Fruit fly (Drosophila melanogaster): Measurements from ENCODE around the gene Rh7.
A peak's percentile ranks its signal among the peaks of the same experiment; 100 is the strongest.

DNA sequence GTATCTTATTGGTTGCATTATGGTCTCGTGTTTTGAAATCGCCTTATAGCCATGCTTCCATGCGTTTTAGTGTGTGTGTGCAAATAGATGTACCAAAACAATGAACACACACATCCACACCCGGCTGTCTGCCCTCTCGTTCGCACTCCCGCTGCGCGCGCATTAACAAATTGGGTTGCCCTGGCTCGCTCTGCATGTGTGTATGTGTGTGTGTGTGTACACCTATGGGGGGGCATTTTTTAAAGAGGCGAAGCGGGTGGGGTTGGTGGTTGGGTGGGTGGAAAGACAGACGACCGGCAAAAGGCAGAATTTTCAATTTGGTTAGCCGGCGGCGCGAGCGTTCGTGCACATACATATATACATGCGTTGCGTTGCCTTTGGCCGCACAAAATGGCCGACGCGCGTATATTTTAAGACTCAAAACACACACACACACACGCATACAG lies 51.1 kb downstream of the Rh7 start:
- no peak for TF ChIP-seq OdsH (GFP tag; optimal IDR thresholded peaks at IDR 0.05)
- no peak for TF ChIP-seq CG31627 (GFP tag; optimal IDR thresholded peaks at IDR 0.05)
- TF ChIP-seq CG6276 (GFP tag; optimal IDR thresholded peaks at IDR 0.05), result no peak
- TF ChIP-seq CG15336 (GFP tag; IDR thresholded peaks at IDR 0.05), result peak; percentile 54; the same call in 1 of the 2 replicates
- no peak for TF ChIP-seq Blimp-1 (GFP tag; optimal IDR thresholded peaks at IDR 0.05)
- no peak for TF ChIP-seq CG4318 (GFP tag; optimal IDR thresholded peaks at IDR 0.05)
- TF ChIP-seq dac (GFP tag; optimal IDR thresholded peaks at IDR 0.05), result no peak
